Fruit fly (Drosophila melanogaster) whole organism, embryonic: ENCODE results near the gene Eig71Ec.

ENCODE experiments used
- Abd-B ChIP-seq: fragments of 200-800 bp; sonication (Bioruptor generic); optimal IDR thresholded peaks from 2 replicates; lab custom pipeline; 2018; ENCODE audit warnings: missing biosample characterization, mild to moderate bottlenecking, missing genetic modification characterization, moderate library complexity
- CG10274 ChIP-seq: fragments of 200-800 bp; sonication (Bioruptor generic); optimal IDR thresholded peaks from 3 replicates; lab custom pipeline; 2017; ENCODE audit warnings: missing biosample characterization, mild to moderate bottlenecking, missing genetic modification characterization
- CG12104 ChIP-seq: fragments of 200-800 bp; sonication (Bioruptor generic); optimal IDR thresholded peaks from 3 replicates; lab custom pipeline; 2016; ENCODE audit warnings: missing biosample characterization, missing genetic modification characterization
- CG13123 ChIP-seq: fragments of 200-800 bp; sonication (Bioruptor generic); optimal IDR thresholded peaks from 2 replicates; lab custom pipeline; 2016; ENCODE audit warnings: missing biosample characterization, missing genetic modification characterization
- CG15514 ChIP-seq: fragments of 200-800 bp; sonication (Bioruptor generic); optimal IDR thresholded peaks from 3 replicates; lab custom pipeline; 2017; ENCODE audit warnings: missing biosample characterization, missing genetic modification characterization, mild to moderate bottlenecking, moderate library complexity, missing genetic modification reagents
- CG1602 ChIP-seq: fragments of 200-800 bp; sonication (Bioruptor generic); optimal IDR thresholded peaks from 3 replicates; lab custom pipeline; 2016; ENCODE audit warnings: missing biosample characterization, missing genetic modification characterization
- CG1603 ChIP-seq: fragments of 200-800 bp; sonication (Bioruptor generic); optimal IDR thresholded peaks from 2 replicates; lab custom pipeline; 2019; ENCODE audit warnings: missing biosample characterization, mild to moderate bottlenecking, missing genetic modification characterization, moderate library complexity
- CG17385 ChIP-seq: fragments of 200-800 bp; sonication (Bioruptor generic); optimal IDR thresholded peaks from 3 replicates; lab custom pipeline; 2018; ENCODE audit warnings: missing biosample characterization, mild to moderate bottlenecking, missing genetic modification characterization
- CG1832 ChIP-seq: fragments of 200-800 bp; sonication (Bioruptor generic); optimal IDR thresholded peaks from 2 replicates; lab custom pipeline; 2017; ENCODE audit warnings: missing biosample characterization, mild to moderate bottlenecking, missing genetic modification characterization, inconsistent platforms
- CG2712 ChIP-seq: fragments of 200-800 bp; optimal IDR thresholded peaks from 3 replicates; lab custom pipeline; 2019; ENCODE audit warnings: missing biosample characterization, mild to moderate bottlenecking, missing genetic modification characterization, moderate library complexity
- CG31441 ChIP-seq: fragments of 200-800 bp; sonication (Bioruptor generic); IDR thresholded peaks from 2 replicates; pipeline ENCODE4 v1.3.6; 2022; ENCODE audit warnings: missing biosample characterization, missing genetic modification characterization
- CG42726 ChIP-seq: fragments of 200-800 bp; sonication (Bioruptor generic); IDR thresholded peaks from 2 replicates; pipeline ENCODE4 v1.3.6; 2022; ENCODE audit warnings: missing biosample characterization, missing genetic modification characterization; ENCODE audit not compliant: partially characterized antibody
- CG5953 ChIP-seq: fragments of 200-800 bp; sonication (Bioruptor generic); IDR thresholded peaks from 2 replicates; pipeline ENCODE4 v1.3.6; 2022; ENCODE audit warnings: missing biosample characterization, missing genetic modification characterization
- CG6689 ChIP-seq: fragments of 200-800 bp; sonication (Bioruptor generic); IDR thresholded peaks from 2 replicates; pipeline ENCODE4 v1.3.6; 2022; ENCODE audit warnings: missing biosample characterization, missing genetic modification characterization
- CG7271 ChIP-seq: fragments of 200-800 bp; sonication (Bioruptor generic); optimal IDR thresholded peaks from 2 replicates; lab custom pipeline; 2018; ENCODE audit warnings: missing biosample characterization, mild to moderate bottlenecking, missing genetic modification characterization, moderate library complexity
- CG9876 ChIP-seq: fragments of 200-800 bp; sonication (Bioruptor generic); optimal IDR thresholded peaks from 2 replicates; lab custom pipeline; 2016; ENCODE audit warnings: missing biosample characterization, missing genetic modification characterization
- CoRest ChIP-seq: fragments of 200-800 bp; sonication (Bioruptor generic); optimal IDR thresholded peaks from 3 replicates; lab custom pipeline; 2018; ENCODE audit warnings: missing biosample characterization, mild to moderate bottlenecking, missing genetic modification characterization, moderate library complexity
- Dll ChIP-seq: fragments of 200-800 bp; sonication (Bioruptor generic); IDR thresholded peaks from 4 replicates; pipeline ENCODE4 v1.3.6; 2022; ENCODE audit warnings: missing biosample characterization, missing genetic modification characterization; ENCODE audit not compliant: partially characterized antibody
- Elba2 ChIP-seq: fragments of 200-800 bp; sonication (Bioruptor generic); optimal IDR thresholded peaks from 3 replicates; lab custom pipeline; 2016; ENCODE audit warnings: missing biosample characterization, missing genetic modification characterization
- Ets97D ChIP-seq: fragments of 200-800 bp; sonication (Bioruptor generic); optimal IDR thresholded peaks from 3 replicates; lab custom pipeline; 2016; ENCODE audit warnings: missing biosample characterization, missing genetic modification characterization
- Hey ChIP-seq: fragments of 200-800 bp; sonication (Bioruptor generic); optimal IDR thresholded peaks from 3 replicates; lab custom pipeline; 2018; ENCODE audit warnings: missing biosample characterization, mild to moderate bottlenecking, missing genetic modification characterization
- Hmr ChIP-seq: fragments of 200-800 bp; sonication (Bioruptor generic); optimal IDR thresholded peaks from 3 replicates; lab custom pipeline; 2017; ENCODE audit warnings: mild to moderate bottlenecking, missing biosample characterization, missing genetic modification reagents, missing genetic modification characterization
- Kr ChIP-seq: fragments of 200-800 bp; sonication (Bioruptor generic); optimal IDR thresholded peaks from 2 replicates; lab custom pipeline; 2017; ENCODE audit warnings: missing biosample characterization, mild to moderate bottlenecking, missing genetic modification characterization
- Med ChIP-seq: fragments of 200-800 bp; sonication (Bioruptor generic); peaks from one replicate; lab custom pipeline; 2016; ENCODE audit warnings: missing biosample characterization, missing genetic modification characterization, mild to moderate bottlenecking, inconsistent platforms, moderate library complexity
- NC2β ChIP-seq: fragments of 200-800 bp; sonication (Bioruptor generic); optimal IDR thresholded peaks from 2 replicates; lab custom pipeline; 2016; ENCODE audit warnings: missing biosample characterization, missing genetic modification characterization
- NfI ChIP-seq: fragments of 200-800 bp; sonication (Bioruptor generic); optimal IDR thresholded peaks from 3 replicates; lab custom pipeline; 2018; ENCODE audit warnings: missing biosample characterization, mild to moderate bottlenecking, missing genetic modification characterization, moderate library complexity
- Opbp ChIP-seq: fragments of 200-800 bp; sonication (Bioruptor generic); IDR thresholded peaks from 3 replicates; pipeline ENCODE4 v1.3.6; 2022; ENCODE audit warnings: missing biosample characterization, missing genetic modification characterization; ENCODE audit not compliant: partially characterized antibody
- PHDP ChIP-seq: fragments of 200-800 bp; sonication (Bioruptor generic); optimal IDR thresholded peaks from 3 replicates; lab custom pipeline; 2018; ENCODE audit warnings: missing biosample characterization, mild to moderate bottlenecking, missing genetic modification characterization, moderate library complexity
- Pdp1 ChIP-seq, 2 experiments: fragments of 200-800 bp; sonication (Bioruptor generic); optimal IDR thresholded peaks; 3 replicates each; lab custom pipeline; 2016; ENCODE audit warnings: missing biosample characterization in 2 of 2, missing genetic modification characterization in 2 of 2, mild to moderate bottlenecking in 1 of 2, moderate library complexity in 1 of 2
- Sox102F ChIP-seq: fragments of 200-800 bp; sonication (Bioruptor generic); optimal IDR thresholded peaks from 2 replicates; lab custom pipeline; 2018; ENCODE audit warnings: missing biosample characterization, mild to moderate bottlenecking, missing genetic modification characterization, moderate library complexity
- Tbp ChIP-seq: fragments of >200 bp; optimal IDR thresholded peaks from 2 replicates; lab custom pipeline; 2018; ENCODE audit warnings: missing biosample characterization, missing genetic modification characterization
- abd-A ChIP-seq: fragments of 200-800 bp; sonication (Bioruptor generic); optimal IDR thresholded peaks from 3 replicates; lab custom pipeline; 2019; ENCODE audit warnings: missing biosample characterization, mild to moderate bottlenecking, missing genetic modification characterization, moderate library complexity
- ara ChIP-seq: fragments of 200-800 bp; sonication (Bioruptor generic); IDR thresholded peaks from 2 replicates; pipeline ENCODE4 v1.3.6; 2022; ENCODE audit warnings: missing biosample characterization, missing genetic modification characterization
- bab2 ChIP-seq: fragments of 200-800 bp; sonication (Bioruptor generic); optimal IDR thresholded peaks from 2 replicates; lab custom pipeline; 2016; ENCODE audit warnings: missing biosample characterization, missing genetic modification characterization
- bsh ChIP-seq, 2 experiments: fragments of 200-800 bp; sonication (Bioruptor generic); optimal IDR thresholded peaks; 2 replicates each; lab custom pipeline; 2017 to 2018; ENCODE audit warnings: mild to moderate bottlenecking in 2 of 2, missing biosample characterization in 2 of 2, missing genetic modification characterization in 2 of 2, moderate library complexity in 1 of 2
- chn ChIP-seq: fragments of 200-800 bp; sonication (Bioruptor generic); optimal IDR thresholded peaks from 2 replicates; lab custom pipeline; 2016; ENCODE audit warnings: missing biosample characterization, missing genetic modification characterization
- dimm ChIP-seq: fragments of 200-800 bp; sonication (Bioruptor generic); IDR thresholded peaks from 2 replicates; pipeline ENCODE4 v1.3.6; 2022; ENCODE audit warnings: missing biosample characterization, missing genetic modification characterization
- dmrt99B ChIP-seq: fragments of 200-800 bp; sonication (Bioruptor generic); optimal IDR thresholded peaks from 2 replicates; lab custom pipeline; 2018; ENCODE audit warnings: missing biosample characterization, mild to moderate bottlenecking, missing genetic modification characterization, moderate library complexity
- gem ChIP-seq: fragments of 200-800 bp; sonication (Bioruptor generic); optimal IDR thresholded peaks from 2 replicates; lab custom pipeline; 2019; ENCODE audit warnings: missing biosample characterization, mild to moderate bottlenecking, missing genetic modification characterization, moderate library complexity
- gfzf ChIP-seq: fragments of 200-800 bp; sonication (Bioruptor generic); optimal IDR thresholded peaks from 2 replicates; lab custom pipeline; 2016; ENCODE audit warnings: missing biosample characterization, mild to moderate bottlenecking, missing genetic modification characterization, moderate library complexity
- jigr1 ChIP-seq: fragments of 200-800 bp; sonication (Bioruptor generic); IDR thresholded peaks from 3 replicates; pipeline ENCODE4 v1.3.6; 2022; ENCODE audit warnings: missing biosample characterization, missing genetic modification characterization
- lab ChIP-seq: fragments of 200-800 bp; sonication (Bioruptor generic); optimal IDR thresholded peaks from 3 replicates; lab custom pipeline; 2017; ENCODE audit warnings: missing biosample characterization, missing genetic modification characterization, mild to moderate bottlenecking, moderate library complexity, missing genetic modification reagents
- mirr ChIP-seq: fragments of 200-800 bp; sonication (Bioruptor generic); optimal IDR thresholded peaks from 3 replicates; lab custom pipeline; 2018; ENCODE audit warnings: missing biosample characterization, mild to moderate bottlenecking, missing genetic modification characterization
- onecut ChIP-seq: fragments of 200-800 bp; sonication (Bioruptor generic); IDR thresholded peaks from 2 replicates; pipeline ENCODE4 v1.3.6; 2022; ENCODE audit warnings: missing biosample characterization, missing genetic modification characterization
- rib ChIP-seq: fragments of 200-800 bp; sonication (Bioruptor generic); IDR thresholded peaks from 2 replicates; pipeline ENCODE4 v1.3.6; 2022; ENCODE audit warnings: missing biosample characterization, missing genetic modification characterization
- ro ChIP-seq: fragments of 200-800 bp; sonication (Bioruptor generic); IDR thresholded peaks from 2 replicates; pipeline ENCODE4 v1.3.6; 2022; ENCODE audit warnings: missing biosample characterization, missing genetic modification characterization
- sc ChIP-seq, 3 experiments: fragments of >200 bp in 2 of 3; fragments of 200-800 bp in 1 of 3; sonication (Bioruptor generic) in 1 of 3; optimal IDR thresholded peaks; 2 replicates in 2 of 3; 3 replicates in 1 of 3; lab custom pipeline; 2017; ENCODE audit warnings: mild to moderate bottlenecking in 1 of 3, missing biosample characterization in 1 of 3, missing genetic modification characterization in 1 of 3, missing genetic modification reagents in 1 of 3
- sens ChIP-seq: fragments of 200-800 bp; sonication (Bioruptor generic); peaks from one replicate; lab custom pipeline; 2016; ENCODE audit warnings: missing biosample characterization, missing genetic modification characterization
- sqz ChIP-seq: fragments of 200-800 bp; sonication (Bioruptor generic); optimal IDR thresholded peaks from 3 replicates; lab custom pipeline; 2018; ENCODE audit warnings: missing biosample characterization, mild to moderate bottlenecking, missing genetic modification characterization
- sug ChIP-seq: fragments of 200-800 bp; optimal IDR thresholded peaks from 2 replicates; lab custom pipeline; 2019; ENCODE audit warnings: missing biosample characterization, mild to moderate bottlenecking, missing genetic modification characterization, moderate library complexity
- wor ChIP-seq: fragments of 200-800 bp; sonication (Bioruptor generic); IDR thresholded peaks from 2 replicates; pipeline ENCODE4 v1.3.6; 2022; ENCODE audit warnings: missing biosample characterization, missing genetic modification characterization

The Eig71Ec gene

DNA sequence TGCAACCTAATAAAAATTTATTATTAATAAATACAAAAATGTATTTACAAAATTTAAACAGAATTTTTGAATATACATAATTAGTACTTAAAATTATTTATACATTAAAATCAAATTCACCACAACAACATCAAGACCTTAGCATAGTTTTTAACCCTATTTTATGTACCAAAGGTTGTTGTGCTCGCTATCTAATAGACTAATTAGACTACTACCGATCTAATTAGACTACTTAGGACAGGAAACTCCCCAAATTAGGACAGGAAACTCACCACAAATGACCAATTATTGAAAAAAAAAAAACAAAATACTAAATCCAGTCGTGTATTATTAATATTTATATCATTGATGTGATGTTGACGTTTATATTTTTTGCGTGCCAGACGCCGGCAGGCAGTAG lies 15.1 kb downstream of the Eig71Ec start (continued):
- TF ChIP-seq Elba2 (GFP tag; lab: Kevin White, UChicago) = no peak
- peak; percentile 29 for TF ChIP-seq CoRest (tag; lab: Kevin White, UChicago)
- TF ChIP-seq CG13123 (GFP tag; lab: Kevin White, UChicago) = no peak
- no peak for TF ChIP-seq CG9876 (GFP tag; lab: Kevin White, UChicago)
- peak; percentile 35 for TF ChIP-seq sqz (GFP tag; lab: Kevin White, UChicago)
- no peak for TF ChIP-seq PHDP (tag; lab: Kevin White, UChicago)
- no peak for TF ChIP-seq Hmr (GFP tag; lab: Kevin White, UChicago)
- peak; percentile 67 for TF ChIP-seq Ets97D
- no peak for TF ChIP-seq CG5953 (GFP tag; lab: Robert Waterston, UW)
- no peak for TF ChIP-seq Tbp (GFP tag; lab: Kevin White, UChicago)
- TF ChIP-seq CG12104 (GFP tag; lab: Kevin White, UChicago) = no peak
- TF ChIP-seq NC2β = no peak
- no peak for TF ChIP-seq CG6689 (GFP tag; lab: Robert Waterston, UW)
- TF ChIP-seq Hey (tag; lab: Kevin White, UChicago) = no peak
- peak; percentile 31; the same call in 1 of the 3 replicates for TF ChIP-seq Opbp (GFP tag; lab: Robert Waterston, UW)
- no peak for TF ChIP-seq CG7271 (tag; lab: Kevin White, UChicago)
- TF ChIP-seq jigr1 (GFP tag; lab: Robert Waterston, UW) = no peak
- TF ChIP-seq CG10274 (GFP tag; lab: Kevin White, UChicago) = no peak
- no peak for TF ChIP-seq wor (GFP tag; lab: Robert Waterston, UW)
- no peak for TF ChIP-seq chn (GFP tag; lab: Kevin White, UChicago)
- 0 out of 4 replicates have a peak, but pooled peaks have one; percentile 21 for TF ChIP-seq Dll (GFP tag; lab: Robert Waterston, UW)
- TF ChIP-seq CG15514 = no peak
- TF ChIP-seq CG17385 (GFP tag; lab: Kevin White, UChicago) = peak; percentile 1
- TF ChIP-seq Abd-B = no peak
- TF ChIP-seq bab2 (GFP tag; lab: Kevin White, UChicago) = no peak
- peak; percentile 71 for TF ChIP-seq sens
- TF ChIP-seq Kr (GFP tag; lab: Kevin White, UChicago) = no peak
- no peak for TF ChIP-seq dmrt99B
- TF ChIP-seq NfI (GFP tag; lab: Kevin White, UChicago) = peak; percentile 23
- no peak for TF ChIP-seq rib
- TF ChIP-seq Sox102F (GFP tag; lab: Kevin White, UChicago) = no peak
- TF ChIP-seq gfzf = peak; percentile 44
- no peak for TF ChIP-seq CG2712 (tag; lab: Kevin White, UChicago)
- TF ChIP-seq, all 482 proteins: peak for 21

DNA sequence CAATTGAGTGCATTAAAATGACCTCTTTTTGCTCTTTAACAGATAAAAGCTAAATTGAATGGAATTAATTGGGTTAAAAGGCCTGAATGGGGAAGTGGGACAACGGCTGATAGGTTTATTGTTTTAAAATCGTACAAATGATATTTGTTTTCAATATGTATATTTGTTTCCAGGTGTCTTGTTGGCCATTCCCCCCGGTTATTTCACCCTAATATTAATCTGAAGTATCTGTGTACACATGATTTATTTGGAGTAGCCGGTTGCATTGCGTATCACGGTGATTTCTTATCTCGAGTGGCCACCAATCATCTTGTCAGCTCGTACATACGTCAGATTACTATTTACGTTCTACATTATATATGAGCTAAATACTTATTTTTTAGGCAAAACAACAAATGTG lies 15.7 kb downstream of the Eig71Ec start:
- TF ChIP-seq abd-A (tag; lab: Kevin White, UChicago) (no peak), lab (GFP tag; lab: Kevin White, UChicago) (peak; percentile 29), ara (GFP tag; lab: Robert Waterston, UW) (peak; percentile 50; the same call in 1 of the 2 replicates), Pdp1 (GFP tag; optimal IDR thresholded peaks at IDR 0.05; lab: Kevin White, UChicago) (peak in 1 of 2 experiments; percentile 14), CG31441 (GFP tag; lab: Robert Waterston, UW) (no peak), mirr (GFP tag; lab: Kevin White, UChicago) (peak; percentile 39), dimm (GFP tag; lab: Robert Waterston, UW) (no peak), sug (tag; lab: Kevin White, UChicago) (peak; percentile 65), ro (GFP tag; lab: Robert Waterston, UW) (no peak), CG42726 (no peak), CG1603 (tag; lab: Kevin White, UChicago) (peak; percentile 20), onecut (GFP tag; lab: Robert Waterston, UW) (no peak), Hey (tag; lab: Kevin White, UChicago) (peak; percentile 9), CG1832 (GFP tag; lab: Kevin White, UChicago) (no peak), bsh (GFP tag; optimal IDR thresholded peaks at IDR 0.05; lab: Kevin White, UChicago) (peak in 1 of 2 experiments; percentile 15), sc (optimal IDR thresholded peaks at IDR 0.05; lab: Kevin White, UChicago) (no peak), sc (GFP tag; optimal IDR thresholded peaks at IDR 0.05; lab: Kevin White, UChicago) (peak; percentile 28), gem (no peak), Med (GFP tag; lab: Kevin White, UChicago) (peak; percentile 67), CG1602 (GFP tag; lab: Kevin White, UChicago) (no peak)
